Fruit fly (Drosophila melanogaster) whole organism, wandering third instar larva: ENCODE data around the gene spn-B.

Experiments used
- HLH106 ChIP-seq: fragments of 200-800 bp; optimal IDR thresholded peaks from 3 replicates; lab custom pipeline; 2019; ENCODE audit warnings: missing biosample characterization, mild to moderate bottlenecking, missing genetic modification characterization, moderate library complexity
- Mio ChIP-seq: sonication (Bioruptor generic); optimal IDR thresholded peaks from 2 replicates; lab custom pipeline; 2016; ENCODE audit warnings: missing biosample characterization, missing genetic modification characterization
- br ChIP-seq: fragments of 200-800 bp; sonication (Bioruptor generic); optimal IDR thresholded peaks from 2 replicates; lab custom pipeline; 2016; ENCODE audit warnings: missing biosample characterization, missing genetic modification characterization
- foxo ChIP-seq, 2 experiments: fragments of 200-800 bp; sonication (Bioruptor generic); optimal IDR thresholded peaks; 2 replicates in 1 of 2; 3 replicates in 1 of 2; lab custom pipeline; 2016 to 2017; ENCODE audit warnings: missing biosample characterization in 2 of 2, missing genetic modification characterization in 2 of 2
- h ChIP-seq: fragments of 200-800 bp; sonication (Bioruptor generic); optimal IDR thresholded peaks from 3 replicates; lab custom pipeline; 2016; ENCODE audit warnings: missing biosample characterization, mild to moderate bottlenecking, missing genetic modification characterization
- jim ChIP-seq: fragments of 175-275, 200-325 bp; sonication (Bioruptor generic); optimal IDR thresholded peaks from 2 replicates; lab custom pipeline; 2016; ENCODE audit warnings: missing biosample characterization, mild to moderate bottlenecking, missing genetic modification characterization
- psq ChIP-seq: fragments of 200-800 bp; sonication (Bioruptor generic); optimal IDR thresholded peaks from 3 replicates; lab custom pipeline; 2017; ENCODE audit warnings: missing biosample characterization, mild to moderate bottlenecking, missing genetic modification characterization, moderate library complexity
- sage ChIP-seq: fragments of 200-800 bp; sonication (Bioruptor generic); optimal IDR thresholded peaks from 2 replicates; lab custom pipeline; 2016; ENCODE audit warnings: missing biosample characterization, mild to moderate bottlenecking, missing genetic modification characterization
- sv ChIP-seq: fragments of 200-800 bp; sonication (Bioruptor generic); optimal IDR thresholded peaks from 3 replicates; lab custom pipeline; 2016; ENCODE audit warnings: missing biosample characterization, missing genetic modification characterization
- woc ChIP-seq: sonication (Bioruptor generic); optimal IDR thresholded peaks from 2 replicates; lab custom pipeline; 2016; ENCODE audit warnings: missing biosample characterization, mild to moderate bottlenecking, missing genetic modification characterization

DNA sequence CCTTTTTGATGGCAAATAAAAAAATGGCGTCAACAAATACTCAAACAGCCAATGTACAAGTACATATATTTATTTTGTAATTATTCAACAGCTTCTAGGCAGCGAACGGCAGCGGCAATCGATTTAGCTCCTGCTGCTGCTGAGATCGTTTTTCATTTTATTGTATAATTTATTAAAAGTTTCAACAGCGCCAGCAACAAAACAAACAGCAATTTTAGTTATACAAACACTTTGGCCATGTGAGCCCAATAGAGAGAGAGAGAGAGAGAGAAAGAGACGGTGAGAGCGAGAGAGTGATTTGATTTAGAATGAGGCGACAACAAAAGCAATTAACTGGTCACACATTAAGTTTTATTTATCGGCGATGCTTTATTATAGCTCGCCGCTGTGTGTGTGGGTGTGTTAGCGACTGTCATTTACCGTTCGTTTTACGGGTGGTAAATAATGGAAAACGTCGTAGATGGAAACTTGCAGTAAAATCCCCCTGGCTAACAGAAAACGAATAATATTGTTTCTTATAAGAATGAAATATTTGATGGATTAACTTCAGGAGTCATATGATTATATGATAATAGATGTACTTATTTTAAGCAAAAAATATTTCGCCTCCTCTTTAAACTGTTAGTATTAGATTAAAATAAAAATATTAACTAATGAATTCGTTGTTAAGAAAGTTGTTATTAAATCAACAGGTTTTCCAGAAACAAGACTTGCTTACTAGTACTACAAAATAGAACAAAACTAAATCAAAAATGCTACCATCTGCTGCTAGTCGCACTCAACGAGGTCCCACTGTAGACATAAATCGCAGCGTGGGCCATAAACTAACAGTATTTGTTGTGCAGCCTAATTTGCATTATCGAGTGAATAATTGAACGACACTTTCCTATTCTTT, 42.5 kb upstream of the spn-B start:
- TF ChIP-seq sv (GFP tag; lab: Kevin White, UChicago) (no peak), h (GFP tag; lab: Kevin White, UChicago) (no peak), jim (no peak), br (GFP tag; lab: Kevin White, UChicago) (no peak), woc (no peak), Mio (GFP tag; lab: Kevin White, UChicago) (no peak), psq (GFP tag; lab: Kevin White, UChicago) (no peak), foxo (GFP tag; optimal IDR thresholded peaks at IDR 0.05; lab: Kevin White, UChicago) (peak in 1 of 2 experiments; percentile 2), sage (GFP tag; lab: Kevin White, UChicago) (no peak), HLH106 (tag; lab: Kevin White, UChicago) (no peak)
